Worm (Caenorhabditis elegans): ENCODE data around the gene bigr-1.

bigr-1 gene

DNA sequence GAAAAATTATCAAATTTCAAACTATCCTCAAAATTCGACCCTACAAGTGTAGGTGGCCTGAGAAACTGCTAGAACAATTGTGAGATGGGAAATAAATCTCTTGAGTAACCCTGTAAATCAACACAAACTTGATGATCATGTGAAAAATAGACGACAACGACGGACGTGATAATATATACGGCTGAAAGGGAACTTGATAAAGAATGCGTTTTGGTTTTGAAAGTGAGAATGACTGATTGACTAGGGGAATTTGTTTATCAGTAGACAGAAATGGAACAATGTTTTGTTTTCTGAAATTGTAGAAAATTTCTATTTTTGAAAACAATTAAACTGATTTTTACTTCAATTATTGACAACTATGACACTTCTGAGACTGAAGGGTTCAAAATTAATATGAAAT lies 12.1 kb downstream of the bigr-1 start:
- TF ChIP-seq unc-62 (GFP tag; optimal IDR thresholded peaks at IDR 0.05 in 1 of 2) (peak in 1 of 2 experiments; percentile 52), unc-62 (tag; optimal IDR thresholded peaks at IDR 0.05) (no peak), hlh-30 (tag; optimal IDR thresholded peaks at IDR 0.05; ENCODE audit: insufficient read depth) (peak; percentile 27), hif-1 (tag; optimal IDR thresholded peaks at IDR 0.05) (no peak), daf-8 (GFP tag; IDR thresholded peaks at IDR 0.05) (no peak)

DNA sequence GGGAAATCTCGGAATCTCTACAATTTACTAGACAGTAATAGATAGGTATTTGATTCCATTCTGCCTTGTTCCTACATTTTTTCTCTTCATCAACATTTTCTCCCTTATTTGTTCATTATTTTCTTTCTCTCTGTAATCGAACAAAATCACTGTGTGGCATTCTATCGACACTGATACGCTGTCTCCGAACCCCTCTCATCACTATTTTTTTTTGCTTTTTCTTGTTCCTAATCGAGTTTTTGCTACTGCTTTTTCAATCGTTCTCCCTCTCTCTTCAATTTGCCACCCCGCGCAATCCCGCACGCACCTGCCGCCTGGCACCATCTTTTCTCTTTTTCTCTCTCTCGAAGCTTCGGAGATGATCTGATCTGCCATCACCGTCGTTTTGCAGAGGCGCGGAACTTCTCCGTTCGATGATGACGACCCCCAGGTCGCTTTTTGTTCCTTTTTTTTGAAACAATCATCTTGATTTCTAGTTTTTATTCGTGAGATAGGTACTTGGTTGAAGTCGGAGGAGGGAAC lies 18.8 kb downstream of the bigr-1 start:
- TF ChIP-seq nhr-48 (tag; optimal IDR thresholded peaks at IDR 0.05) (no peak), madf-9 (GFP tag; conservative IDR thresholded peaks at IDR 0.05) (no peak), saeg-2 (GFP tag; IDR thresholded peaks at IDR 0.05) (no peak), mes-2 (tag; optimal IDR thresholded peaks at IDR 0.05; ENCODE audit: poor library complexity, severe bottlenecking) (peak; percentile 24), hif-1 (tag; optimal IDR thresholded peaks at IDR 0.05) (no peak), mep-1 (tag; optimal IDR thresholded peaks at IDR 0.05) (peak; percentile 24), ZK337.2 (GFP tag; IDR thresholded peaks at IDR 0.05) (no peak), nhr-237 (tag; optimal IDR thresholded peaks at IDR 0.05) (no peak), duxl-1 (tag; optimal IDR thresholded peaks at IDR 0.05; ENCODE audit: poor library complexity) (no peak), mdt-29 (GFP tag; IDR thresholded peaks at IDR 0.05) (no peak), daf-16 (GFP tag; optimal IDR thresholded peaks at IDR 0.05) (no peak), daf-16 (tag; optimal IDR thresholded peaks at IDR 0.05) (no peak), nhr-10 (tag; optimal IDR thresholded peaks at IDR 0.05) (peak; percentile 43), hlh-11 (tag; optimal IDR thresholded peaks at IDR 0.05) (peak; percentile 9), mxl-3 (GFP tag; optimal IDR thresholded peaks at IDR 0.05) (peak; percentile 22), F49E8.2 (tag; optimal IDR thresholded peaks at IDR 0.05; ENCODE audit: borderline replicate concordance) (no peak), set-16 (GFP tag; IDR thresholded peaks at IDR 0.05) (peak; percentile 48; the same call in 1 of the 2 replicates), mdl-1 (tag; optimal IDR thresholded peaks at IDR 0.05) (peak in 1 of 2 experiments; percentile 41), ama-1 (optimal IDR thresholded peaks at IDR 0.05) (no peak), ceh-20 (GFP tag; IDR thresholded peaks at IDR 0.05) (no peak), aha-1 (tag) (peak; percentile 84), F37D6.2 (tag; optimal IDR thresholded peaks at IDR 0.05) (no peak), unc-62 (GFP tag; optimal IDR thresholded peaks at IDR 0.05 in 1 of 2) (peak in 1 of 2 experiments; percentile 94), unc-62 (tag; optimal IDR thresholded peaks at IDR 0.05) (no peak), lsy-2 (tag; optimal IDR thresholded peaks at IDR 0.05) (no peak), nhr-28 (tag; optimal IDR thresholded peaks at IDR 0.05) (peak; percentile 11), aly-2 (tag; optimal IDR thresholded peaks at IDR 0.05) (no peak), dmd-8 (GFP tag; IDR thresholded peaks at IDR 0.05) (0 out of 2 replicates have a peak, but pooled peaks have one; percentile 12), F44E2.7 (GFP tag; IDR thresholded peaks at IDR 0.05) (no peak), hlh-30 (tag; optimal IDR thresholded peaks at IDR 0.05; ENCODE audit: insufficient read depth) (no peak), rbr-2 (tag; optimal IDR thresholded peaks at IDR 0.05) (no peak)

ce11 chrII:11202581-11203271 lies 21.3 kb downstream of the bigr-1 start, which contains the start of gene srap-1:
srap-1 (plus strand) TSS chrII:11203221.
- no peak for TF ChIP-seq zfp-3 (GFP tag; conservative IDR thresholded peaks at IDR 0.05)
- TF ChIP-seq Y105C5A.15 (GFP tag; IDR thresholded peaks at IDR 0.05) = no peak
- TF ChIP-seq nhr-28 (tag; optimal IDR thresholded peaks at IDR 0.05) = no peak
- no peak for TF ChIP-seq Y48G9A.11 (GFP tag; IDR thresholded peaks at IDR 0.05)
- no peak for TF ChIP-seq D1046.2 (GFP tag; IDR thresholded peaks at IDR 0.05)
- TF ChIP-seq unc-62 (GFP tag; optimal IDR thresholded peaks at IDR 0.05 in 1 of 2) = peak in 1 of 2 experiments; percentile 50
- no peak for TF ChIP-seq unc-62 (tag; optimal IDR thresholded peaks at IDR 0.05)
- no peak for TF ChIP-seq set-16 (GFP tag; IDR thresholded peaks at IDR 0.05)
- TF ChIP-seq madf-9 (GFP tag; conservative IDR thresholded peaks at IDR 0.05) = no peak
